Fruit fly (Drosophila melanogaster) whole organism, prepupa: Measurements from ENCODE around the gene CG34451.

Source experiments
- CG11294 ChIP-seq: fragments of 200-800 bp; sonication (Bioruptor generic); IDR thresholded peaks from 2 replicates; pipeline ENCODE4 v1.3.6; 2022; ENCODE audit warnings: missing biosample characterization, missing genetic modification characterization
- CG8632 ChIP-seq: fragments of 200-800 bp; sonication (Bioruptor generic); optimal IDR thresholded peaks from 3 replicates; lab custom pipeline; 2016; ENCODE audit warnings: missing biosample characterization, missing genetic modification characterization
- CG9139 ChIP-seq: fragments of 200-800 bp; sonication (Bioruptor generic); optimal IDR thresholded peaks from 3 replicates; lab custom pipeline; 2017; ENCODE audit warnings: missing biosample characterization, mild to moderate bottlenecking, missing genetic modification characterization
- Eip93F ChIP-seq: fragments of 200-800 bp; sonication (Bioruptor generic); optimal IDR thresholded peaks from 2 replicates; lab custom pipeline; 2016; ENCODE audit warnings: missing biosample characterization, mild to moderate bottlenecking, missing genetic modification characterization
- Gug ChIP-seq: fragments of 200-800 bp; sonication (Bioruptor generic); IDR thresholded peaks from 2 replicates; pipeline ENCODE4 v1.3.6; 2022; ENCODE audit warnings: missing biosample characterization, missing genetic modification characterization
- Sox102F ChIP-seq: fragments of 200-800 bp; sonication (Bioruptor generic); optimal IDR thresholded peaks from 2 replicates; lab custom pipeline; 2016; ENCODE audit warnings: missing biosample characterization, mild to moderate bottlenecking, missing genetic modification characterization
- Sox15 ChIP-seq: fragments of 200-800 bp; sonication (Bioruptor generic); optimal IDR thresholded peaks from 3 replicates; lab custom pipeline; 2016; ENCODE audit warnings: missing biosample characterization, missing genetic modification characterization
- fd85E ChIP-seq: fragments of 200-800 bp; sonication (Bioruptor generic); optimal IDR thresholded peaks from 3 replicates; lab custom pipeline; 2016; ENCODE audit warnings: missing biosample characterization, missing genetic modification characterization
- spab ChIP-seq: fragments of 200-800 bp; sonication (Bioruptor generic); optimal IDR thresholded peaks from 2 replicates; lab custom pipeline; 2017; ENCODE audit warnings: missing biosample characterization, mild to moderate bottlenecking, missing genetic modification characterization, missing genetic modification reagents

dm6 chr3L:15672800-15673199, 19.1 kb downstream of the CG34451 start:
- TF ChIP-seq Eip93F (GFP tag; lab: Kevin White, UChicago) (no peak), Gug (GFP tag; lab: Robert Waterston, UW) (no peak), Sox15 (GFP tag; lab: Kevin White, UChicago) (no peak), Sox102F (GFP tag; lab: Kevin White, UChicago) (no peak), spab (GFP tag; lab: Kevin White, UChicago) (no peak), fd85E (GFP tag; lab: Kevin White, UChicago) (no peak), CG9139 (GFP tag; lab: Kevin White, UChicago) (no peak), CG11294 (GFP tag; lab: Robert Waterston, UW) (no peak), CG8632 (GFP tag; lab: Kevin White, UChicago) (no peak)
